Worm (Caenorhabditis elegans) whole organism, young adult: ENCODE data around the gene R02E4.2.

Experiments used
- B0035.1 ChIP-seq: sonication (generic microtip); optimal IDR thresholded peaks from 2 replicates; lab custom pipeline; 2016; ENCODE audit warnings: missing genetic modification characterization, mild to moderate bottlenecking, missing compliant biosample characterization, missing genotype, missing genetic modification reagents
- B0261.1 ChIP-seq: sonication (generic microtip); optimal IDR thresholded peaks from 2 replicates; lab custom pipeline; 2016; ENCODE audit warnings: mild to moderate bottlenecking, missing genetic modification characterization, moderate library complexity, missing compliant biosample characterization
- F10E7.11 ChIP-seq: sonication (generic microtip); optimal IDR thresholded peaks from 2 replicates; lab custom pipeline; 2017; ENCODE audit warnings: mild to moderate bottlenecking, missing genetic modification characterization, moderate library complexity, missing compliant biosample characterization
- F52B5.7 ChIP-seq: sonication (generic microtip); optimal IDR thresholded peaks from 2 replicates; lab custom pipeline; 2016; ENCODE audit warnings: mild to moderate bottlenecking, missing genetic modification characterization, missing compliant biosample characterization
- athp-1 ChIP-seq: sonication (generic microtip); optimal IDR thresholded peaks from 2 replicates; lab custom pipeline; 2017; ENCODE audit warnings: mild to moderate bottlenecking, missing genetic modification characterization, missing compliant biosample characterization
- attf-5 ChIP-seq: fragments of 200-800 bp; sonication (Bioruptor generic); optimal IDR thresholded peaks from 2 replicates; lab custom pipeline; 2018; ENCODE audit warnings: mild to moderate bottlenecking, missing genetic modification characterization, missing compliant biosample characterization
- dpl-1 ChIP-seq: fragments of 150-350 bp; optimal IDR thresholded peaks from 2 replicates; lab custom pipeline; 2014; ENCODE audit warnings: missing biosample characterization, missing genetic modification reagents, missing genetic modification characterization
- efl-1 ChIP-seq: fragments of 150-350 bp; optimal IDR thresholded peaks from 2 replicates; lab custom pipeline; 2014; ENCODE audit warnings: missing biosample characterization, missing genetic modification reagents, missing genetic modification characterization
- egrh-3 ChIP-seq: fragments of 200-800 bp; sonication (Bioruptor generic); IDR thresholded peaks from 2 replicates; pipeline ENCODE4 v1.3.6; 2022; ENCODE audit warnings: missing genetic modification reagents, missing genetic modification characterization, missing compliant biosample characterization
- pha-4 ChIP-seq: fragments of 150-350 bp; sonication (generic microtip); optimal IDR thresholded peaks from 2 replicates; lab custom pipeline; 2014; ENCODE audit warnings: missing biosample characterization, missing genetic modification reagents, missing genetic modification characterization
- snpc-4 ChIP-seq, 5 experiments: fragments of 150-350 bp in 1 of 5; sonication (generic microtip) in 4 of 5; optimal IDR thresholded peaks; 2 replicates each; lab custom pipeline; 2014 to 2018; ENCODE audit warnings: missing genetic modification characterization in 5 of 5, missing biosample characterization in 3 of 5, antibody characterized with exemption in 2 of 5, mild to moderate bottlenecking in 2 of 5, missing compliant biosample characterization in 2 of 5, missing genotype in 2 of 5, moderate library complexity in 2 of 5, missing genetic modification reagents in 1 of 5
- tbx-9 ChIP-seq: sonication (generic microtip); optimal IDR thresholded peaks from 2 replicates; lab custom pipeline; 2016; ENCODE audit warnings: borderline replicate concordance, missing genetic modification characterization, inconsistent platforms, missing compliant biosample characterization
- unc-62 ChIP-seq: fragments of 150-350 bp; optimal IDR thresholded peaks from 2 replicates; lab custom pipeline; 2014; ENCODE audit warnings: missing biosample characterization, missing genetic modification reagents, missing genetic modification characterization
- ztf-3 ChIP-seq: fragments of 200-800 bp; sonication (Bioruptor generic); optimal IDR thresholded peaks from 2 replicates; lab custom pipeline; 2018; ENCODE audit warnings: mild to moderate bottlenecking, missing genetic modification characterization, missing compliant biosample characterization

DNA sequence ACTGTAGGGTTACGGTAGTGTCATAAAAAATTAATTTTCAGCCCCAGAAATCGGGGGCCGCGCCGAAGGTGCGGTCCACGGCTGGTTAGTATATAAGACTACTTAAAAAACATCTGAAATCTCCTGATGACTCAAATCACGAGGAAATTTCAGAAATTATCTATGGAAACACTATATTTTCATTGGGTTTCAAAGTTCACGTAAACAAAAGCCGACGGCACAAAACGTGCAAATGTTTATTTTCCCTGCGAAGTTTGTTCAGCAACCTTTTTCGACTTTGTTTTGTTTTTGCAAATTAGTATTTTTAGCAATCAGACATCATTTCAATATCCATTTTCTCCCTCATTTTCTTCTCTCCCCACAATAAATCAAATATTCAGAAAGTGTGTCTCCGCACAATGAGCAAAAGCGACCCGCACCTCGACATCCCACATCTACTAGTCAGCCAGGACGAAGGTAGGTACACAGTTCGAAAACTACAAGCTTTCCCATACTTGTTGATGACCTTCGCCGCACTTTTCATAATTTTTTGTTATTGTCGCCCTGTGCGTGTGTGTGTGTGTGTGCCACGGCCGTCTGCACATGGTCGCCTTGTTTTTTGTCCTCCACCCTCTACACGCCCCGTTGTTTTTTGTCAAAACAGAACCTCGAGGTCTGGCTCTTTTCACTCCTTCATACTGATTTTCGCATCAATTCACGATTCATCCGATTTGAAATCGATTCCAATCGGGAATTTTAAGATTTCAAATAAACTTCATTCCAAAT, 29.5 kb downstream of the R02E4.2 start:
- TF ChIP-seq tbx-9 (tag; lab: Kevin White, UChicago): no peak
- TF ChIP-seq B0261.1: no peak
- no peak for TF ChIP-seq unc-62
- TF ChIP-seq snpc-4 (GFP tag; optimal IDR thresholded peaks at IDR 0.05; lab: Kevin White, UChicago): no peak
- no peak for TF ChIP-seq snpc-4 (tag; optimal IDR thresholded peaks at IDR 0.05; lab: Kevin White, UChicago)
- TF ChIP-seq F52B5.7 (tag; lab: Kevin White, UChicago): no peak
- TF ChIP-seq athp-1 (tag; lab: Kevin White, UChicago): no peak
- TF ChIP-seq F10E7.11 (tag; lab: Kevin White, UChicago): no peak
- TF ChIP-seq ztf-3 (GFP tag; lab: Kevin White, UChicago): no peak
- no peak for TF ChIP-seq egrh-3 (GFP tag; lab: Robert Waterston, UW)
- TF ChIP-seq dpl-1 (GFP tag; lab: Kevin White, UChicago): no peak
- no peak for TF ChIP-seq efl-1
- no peak for TF ChIP-seq attf-5
- no peak for TF ChIP-seq pha-4 (tag; lab: Kevin White, UChicago)
- no peak for TF ChIP-seq B0035.1
